Fruit fly (Drosophila melanogaster) whole organism, embryonic: Measurements from ENCODE around the gene CG7675.

ENCODE experiments used
- Antp ChIP-seq: fragments of 200-800 bp; sonication (Bioruptor generic); optimal IDR thresholded peaks from 3 replicates; lab custom pipeline; 2016; ENCODE audit warnings: missing biosample characterization, missing genetic modification characterization
- Atf6 ChIP-seq: fragments of 200-800 bp; sonication (Bioruptor generic); IDR thresholded peaks from 2 replicates; pipeline ENCODE4 v1.3.6; 2022; ENCODE audit warnings: missing biosample characterization, missing genetic modification characterization
- BEAF-32 ChIP-seq: fragments of 200-800 bp; sonication (Bioruptor generic); optimal IDR thresholded peaks from 3 replicates; lab custom pipeline; 2017; ENCODE audit warnings: missing biosample characterization, missing genetic modification characterization, mild to moderate bottlenecking, moderate library complexity, missing genetic modification reagents
- CG10321 ChIP-seq: fragments of 200-800 bp; sonication (Bioruptor generic); IDR thresholded peaks from 2 replicates; pipeline ENCODE4 v1.3.6; 2022; ENCODE audit warnings: missing biosample characterization, missing genetic modification characterization
- CG10565 ChIP-seq: fragments of 200-800 bp; sonication (Bioruptor generic); optimal IDR thresholded peaks from 3 replicates; lab custom pipeline; 2016; ENCODE audit warnings: missing biosample characterization, mild to moderate bottlenecking, missing genetic modification characterization
- CG11504 ChIP-seq: fragments of 200-800 bp; sonication (Bioruptor generic); optimal IDR thresholded peaks from 3 replicates; lab custom pipeline; 2019; ENCODE audit warnings: missing biosample characterization, mild to moderate bottlenecking, missing genetic modification characterization, moderate library complexity
- CG12071 ChIP-seq: fragments of 200-800 bp; sonication (Bioruptor generic); optimal IDR thresholded peaks from 3 replicates; lab custom pipeline; 2018; ENCODE audit warnings: missing biosample characterization, mild to moderate bottlenecking, missing genetic modification characterization
- CG13424 ChIP-seq: fragments of 200-800 bp; sonication (Bioruptor generic); optimal IDR thresholded peaks from 2 replicates; lab custom pipeline; 2019; ENCODE audit warnings: missing biosample characterization, mild to moderate bottlenecking, missing genetic modification characterization, moderate library complexity
- CG14014 ChIP-seq: fragments of 200-800 bp; sonication (Bioruptor generic); IDR thresholded peaks from 2 replicates; pipeline ENCODE4 v1.3.6; 2022; ENCODE audit warnings: missing biosample characterization, missing genetic modification characterization
- CG17912 ChIP-seq: fragments of 200-800 bp; sonication (Bioruptor generic); optimal IDR thresholded peaks from 2 replicates; lab custom pipeline; 2018; ENCODE audit warnings: missing biosample characterization, mild to moderate bottlenecking, missing genetic modification characterization
- CG1792 ChIP-seq: fragments of 200-800 bp; sonication (Bioruptor generic); optimal IDR thresholded peaks from 2 replicates; lab custom pipeline; 2016; ENCODE audit warnings: missing biosample characterization, missing genetic modification characterization
- CG18476 ChIP-seq: fragments of 200-800 bp; sonication (Bioruptor generic); optimal IDR thresholded peaks from 2 replicates; lab custom pipeline; 2016; ENCODE audit warnings: missing biosample characterization, mild to moderate bottlenecking, missing genetic modification characterization
- CG18764 ChIP-seq: fragments of 200-800 bp; sonication (Bioruptor generic); optimal IDR thresholded peaks from 3 replicates; lab custom pipeline; 2016; ENCODE audit warnings: missing biosample characterization, missing genetic modification characterization
- CG2712 ChIP-seq: fragments of 200-800 bp; optimal IDR thresholded peaks from 3 replicates; lab custom pipeline; 2019; ENCODE audit warnings: missing biosample characterization, mild to moderate bottlenecking, missing genetic modification characterization, moderate library complexity
- CG3281 ChIP-seq: fragments of 200-800 bp; sonication (Bioruptor generic); optimal IDR thresholded peaks from 3 replicates; lab custom pipeline; 2017; ENCODE audit warnings: missing biosample characterization, mild to moderate bottlenecking, missing genetic modification characterization
- CG3995 ChIP-seq: fragments of 200-800 bp; sonication (Bioruptor generic); optimal IDR thresholded peaks from 3 replicates; lab custom pipeline; 2016; ENCODE audit warnings: missing biosample characterization, missing genetic modification characterization
- CG4328 ChIP-seq: fragments of 200-800 bp; sonication (Bioruptor generic); optimal IDR thresholded peaks from 3 replicates; lab custom pipeline; 2017; ENCODE audit warnings: missing biosample characterization, missing genetic modification reagents, missing genetic modification characterization
- CG4424 ChIP-seq: fragments of 200-800 bp; sonication (Bioruptor generic); optimal IDR thresholded peaks from 3 replicates; lab custom pipeline; 2016; ENCODE audit warnings: missing biosample characterization, missing genetic modification characterization
- CG6272 ChIP-seq: fragments of 200-800 bp; sonication (Bioruptor generic); IDR thresholded peaks from 2 replicates; pipeline ENCODE4 v1.3.6; 2022; ENCODE audit warnings: missing biosample characterization, missing genetic modification characterization
- CG7745 ChIP-seq: fragments of 200-800 bp; sonication (Bioruptor generic); optimal IDR thresholded peaks from 2 replicates; lab custom pipeline; 2018; ENCODE audit warnings: missing biosample characterization, mild to moderate bottlenecking, missing genetic modification characterization, moderate library complexity
- CG8359 ChIP-seq: fragments of 200-800 bp; sonication (Bioruptor generic); optimal IDR thresholded peaks from 2 replicates; lab custom pipeline; 2017; ENCODE audit warnings: missing biosample characterization, mild to moderate bottlenecking, missing genetic modification characterization, borderline replicate concordance
- Doc2 ChIP-seq: fragments of 200-800 bp; sonication (Bioruptor generic); IDR thresholded peaks from 2 replicates; pipeline ENCODE4 v1.3.6; 2022; ENCODE audit warnings: missing biosample characterization, missing genetic modification characterization
- Dref ChIP-seq: fragments of 200-800 bp; sonication (Bioruptor generic); IDR thresholded peaks from 2 replicates; pipeline ENCODE4 v1.3.6; 2022; ENCODE audit warnings: missing biosample characterization, missing genetic modification characterization
- H15 ChIP-seq: fragments of 200-800 bp; sonication (Bioruptor generic); IDR thresholded peaks from 3 replicates; pipeline ENCODE4 v1.3.6; 2022; ENCODE audit warnings: missing biosample characterization, missing genetic modification characterization
- HLH3B ChIP-seq: fragments of 200-800 bp; sonication (Bioruptor generic); IDR thresholded peaks from 2 replicates; pipeline ENCODE4 v1.3.6; 2022; ENCODE audit warnings: missing biosample characterization, missing genetic modification characterization
- Hmr ChIP-seq: fragments of 200-800 bp; sonication (Bioruptor generic); optimal IDR thresholded peaks from 3 replicates; lab custom pipeline; 2017; ENCODE audit warnings: mild to moderate bottlenecking, missing biosample characterization, missing genetic modification reagents, missing genetic modification characterization
- Mrtf ChIP-seq: fragments of 200-800 bp; sonication (Bioruptor generic); IDR thresholded peaks from 3 replicates; pipeline ENCODE4 v1.3.6; 2022; ENCODE audit warnings: missing biosample characterization, missing genetic modification characterization
- NFAT ChIP-seq: fragments of 200-800 bp; sonication (Bioruptor generic); IDR thresholded peaks from 2 replicates; pipeline ENCODE4 v1.3.6; 2022; ENCODE audit warnings: missing biosample characterization, missing genetic modification characterization
- Ravus ChIP-seq: fragments of 200-800 bp; sonication (Bioruptor generic); IDR thresholded peaks from 2 replicates; pipeline ENCODE4 v1.3.6; 2022; ENCODE audit warnings: missing biosample characterization, missing genetic modification characterization
- Side ChIP-seq: fragments of 200-800 bp; sonication (Bioruptor generic); optimal IDR thresholded peaks from 2 replicates; lab custom pipeline; 2016; ENCODE audit warnings: missing biosample characterization, missing genetic modification characterization
- Six4 ChIP-seq: fragments of 200-800 bp; sonication (Bioruptor generic); optimal IDR thresholded peaks from 2 replicates; lab custom pipeline; 2016; ENCODE audit warnings: missing biosample characterization, missing genetic modification characterization
- Sry-δ ChIP-seq: fragments of 200-800 bp; sonication (Bioruptor generic); optimal IDR thresholded peaks from 2 replicates; lab custom pipeline; 2016; ENCODE audit warnings: missing biosample characterization, missing genetic modification characterization
- TFAM ChIP-seq: fragments of 200-800 bp; sonication (Bioruptor generic); optimal IDR thresholded peaks from 2 replicates; lab custom pipeline; 2017; ENCODE audit warnings: missing biosample characterization, missing genetic modification characterization, inconsistent platforms
- Trl ChIP-seq, 3 experiments: fragments of >200 bp in 2 of 3; fragments of 200-800 bp in 1 of 3; sonication (Bioruptor generic) in 1 of 3; optimal IDR thresholded peaks; 2 replicates in 1 of 3; 3 replicates in 2 of 3; lab custom pipeline; 2016 to 2017; ENCODE audit warnings: missing biosample characterization in 1 of 3, missing genetic modification characterization in 1 of 3
- al ChIP-seq: fragments of 200-800 bp; sonication (Bioruptor generic); IDR thresholded peaks from 2 replicates; pipeline ENCODE4 v1.3.6; 2022; ENCODE audit warnings: missing biosample characterization, missing genetic modification characterization
- ara ChIP-seq: fragments of 200-800 bp; sonication (Bioruptor generic); IDR thresholded peaks from 2 replicates; pipeline ENCODE4 v1.3.6; 2022; ENCODE audit warnings: missing biosample characterization, missing genetic modification characterization
- btn ChIP-seq: fragments of 200-800 bp; sonication (Bioruptor generic); optimal IDR thresholded peaks from 2 replicates; lab custom pipeline; 2016; ENCODE audit warnings: missing biosample characterization, missing genetic modification characterization
- cad ChIP-seq: fragments of >200 bp; optimal IDR thresholded peaks from 2 replicates; lab custom pipeline; 2017; ENCODE audit warnings: missing biosample characterization, missing genetic modification characterization
- emc ChIP-seq: fragments of 200-800 bp; sonication (Bioruptor generic); optimal IDR thresholded peaks from 2 replicates; lab custom pipeline; 2016; ENCODE audit warnings: missing biosample characterization, missing genetic modification characterization
- fd96Cb ChIP-seq: fragments of 200-800 bp; sonication (Bioruptor generic); optimal IDR thresholded peaks from 2 replicates; lab custom pipeline; 2018; ENCODE audit warnings: missing biosample characterization, mild to moderate bottlenecking, missing genetic modification characterization, moderate library complexity
- kni ChIP-seq: fragments of 200-800 bp; sonication (Bioruptor generic); optimal IDR thresholded peaks from 3 replicates; lab custom pipeline; 2017; ENCODE audit warnings: mild to moderate bottlenecking, missing biosample characterization, missing genetic modification reagents, missing genetic modification characterization
- phol ChIP-seq: fragments of 200-800 bp; sonication (Bioruptor generic); optimal IDR thresholded peaks from 3 replicates; lab custom pipeline; 2018; ENCODE audit warnings: missing biosample characterization, mild to moderate bottlenecking, missing genetic modification characterization, moderate library complexity
- prd ChIP-seq, 3 experiments: fragments of >200 bp in 2 of 3; fragments of 200-800 bp in 1 of 3; sonication (Bioruptor generic) in 1 of 3; optimal IDR thresholded peaks in 2 of 3; IDR thresholded peaks in 1 of 3; 2 replicates in 2 of 3; 3 replicates in 1 of 3; pipeline versions ENCODE4 v1.3.6 to Lab custom; 2017 to 2022; ENCODE audit warnings: missing biosample characterization in 1 of 3, missing genetic modification characterization in 1 of 3
- salm ChIP-seq: fragments of 200-800 bp; sonication (Bioruptor generic); optimal IDR thresholded peaks from 2 replicates; lab custom pipeline; 2018; ENCODE audit warnings: missing biosample characterization, mild to moderate bottlenecking, missing genetic modification characterization
- slou ChIP-seq: fragments of 200-800 bp; sonication (Bioruptor generic); optimal IDR thresholded peaks from 3 replicates; lab custom pipeline; 2016; ENCODE audit warnings: missing biosample characterization, missing genetic modification characterization
- unc-4 ChIP-seq: fragments of 200-800 bp; sonication (Bioruptor generic); IDR thresholded peaks from 2 replicates; pipeline ENCODE4 v1.3.6; 2022; ENCODE audit warnings: missing biosample characterization, missing genetic modification characterization; ENCODE audit not compliant: partially characterized antibody
- z ChIP-seq: fragments of 200-800 bp; sonication (Bioruptor generic); IDR thresholded peaks from 3 replicates; pipeline ENCODE4 v1.3.6; 2022; ENCODE audit warnings: missing biosample characterization, missing genetic modification characterization
- zfh2 ChIP-seq: fragments of 200-800 bp; sonication (Bioruptor generic); optimal IDR thresholded peaks from 2 replicates; lab custom pipeline; 2016; ENCODE audit warnings: missing biosample characterization, missing genetic modification characterization

The CG7675 gene

dm6 chr3R:18396801-18397604 is 16.0 kb upstream of the CG7675 start, which contains the start of gene Vti1b (continued):
- TF ChIP-seq Trl (optimal IDR thresholded peaks at IDR 0.05; lab: Kevin White, UChicago): peak; percentile 87 to 94
- TF ChIP-seq Trl (GFP tag; optimal IDR thresholded peaks at IDR 0.05; lab: Kevin White, UChicago): peak; percentile 82
- peak; percentile 72 for TF ChIP-seq CG4328 (GFP tag; lab: Kevin White, UChicago)
- TF ChIP-seq fd96Cb (tag; lab: Kevin White, UChicago): peak; percentile 95
- peak; percentile 90 for TF ChIP-seq CG14014
- TF ChIP-seq slou: peak; percentile 72
- TF ChIP-seq CG4424 (GFP tag; lab: Kevin White, UChicago): peak; percentile 96
- no peak for TF ChIP-seq unc-4
- TF ChIP-seq CG18764 (GFP tag; lab: Kevin White, UChicago): peak; percentile 79
- TF ChIP-seq al (GFP tag; lab: Robert Waterston, UW): peak; percentile 83
- peak; percentile 88 for TF ChIP-seq CG6272
- peak; percentile 61; the same call in 1 of the 3 replicates for TF ChIP-seq z (GFP tag; lab: Robert Waterston, UW)
- peak; percentile 83 for TF ChIP-seq CG12071 (GFP tag; lab: Kevin White, UChicago)
- peak; percentile 80 for TF ChIP-seq ara
- TF ChIP-seq NFAT (GFP tag; lab: Robert Waterston, UW): peak; percentile 85
- peak; percentile 85 for TF ChIP-seq zfh2 (GFP tag; lab: Kevin White, UChicago)
- TF ChIP-seq H15 (GFP tag; lab: Robert Waterston, UW): peak; percentile 91
- TF ChIP-seq CG1792: peak; percentile 88
- TF ChIP-seq HLH3B: peak; percentile 93
- TF ChIP-seq kni: peak; percentile 95
- TF ChIP-seq CG10321: peak; percentile 51; the same call in 1 of the 2 replicates
- TF ChIP-seq Dref (GFP tag; lab: Robert Waterston, UW): peak; percentile 24; the same call in 1 of the 2 replicates
- peak; percentile 74 for TF ChIP-seq TFAM (GFP tag; lab: Kevin White, UChicago)
- TF ChIP-seq CG8359 (GFP tag; lab: Kevin White, UChicago): peak; percentile 84
- TF ChIP-seq prd (optimal IDR thresholded peaks at IDR 0.05; lab: Kevin White, UChicago): no peak
- peak; percentile 96 for TF ChIP-seq prd (GFP tag; IDR thresholded peaks at IDR 0.05; lab: Robert Waterston, UW)
- peak; percentile 60 for TF ChIP-seq CG17912 (GFP tag; lab: Kevin White, UChicago)
- TF ChIP-seq CG3281: peak; percentile 91
- peak; percentile 82 for TF ChIP-seq Ravus (GFP tag; lab: Robert Waterston, UW)
- TF ChIP-seq BEAF-32 (GFP tag; lab: Kevin White, UChicago): peak; percentile 26
- 0 out of 2 replicates have a peak, but pooled peaks have one; percentile 32 for TF ChIP-seq Doc2 (GFP tag; lab: Robert Waterston, UW)
- TF ChIP-seq salm (tag; lab: Kevin White, UChicago): peak; percentile 85
- TF ChIP-seq emc: peak; percentile 87
- peak; percentile 62 for TF ChIP-seq CG10565 (GFP tag; lab: Kevin White, UChicago)
- peak; percentile 97 for TF ChIP-seq CG2712
- peak; percentile 83 for TF ChIP-seq btn (GFP tag; lab: Kevin White, UChicago)
- TF ChIP-seq Six4 (GFP tag; lab: Kevin White, UChicago): peak; percentile 94
- peak; percentile 91 for TF ChIP-seq CG18476 (GFP tag; lab: Kevin White, UChicago)
- TF ChIP-seq Side: peak; percentile 88
- TF ChIP-seq CG13424: peak; percentile 92
- peak; percentile 85 for TF ChIP-seq Antp
- no peak for TF ChIP-seq cad (GFP tag; lab: Kevin White, UChicago)
- TF ChIP-seq phol (tag; lab: Kevin White, UChicago): peak; percentile 94
- peak; percentile 90 for TF ChIP-seq Hmr (GFP tag; lab: Kevin White, UChicago)
- peak; percentile 63 for TF ChIP-seq CG3995
- peak; percentile 85 for TF ChIP-seq Mrtf (GFP tag; lab: Robert Waterston, UW)
- peak; percentile 63 for TF ChIP-seq Sry-δ (GFP tag; lab: Kevin White, UChicago)
- peak; percentile 31 for TF ChIP-seq CG7745 (tag; lab: Kevin White, UChicago)
- TF ChIP-seq Atf6 (GFP tag; lab: Robert Waterston, UW): peak; percentile 88
- peak; percentile 95 for TF ChIP-seq CG11504 (tag; lab: Kevin White, UChicago)
